Worm (Caenorhabditis elegans) whole organism, L1 larva: ENCODE measurements around the gene seld-1.

Experiments
- F16B12.6 ChIP-seq: fragments of 150-350 bp; optimal IDR thresholded peaks from 2 replicates; lab custom pipeline; 2014; ENCODE audit warnings: missing biosample characterization, missing genetic modification characterization
- egl-27 ChIP-seq, 2 experiments: fragments of 150-350 bp in 1 of 2; sonication (generic microtip); optimal IDR thresholded peaks; 3 replicates each; lab custom pipeline; 2017 to 2018; ENCODE audit warnings: missing biosample characterization in 2 of 2, missing genetic modification characterization in 2 of 2, missing genetic modification reagents in 2 of 2
- fkh-10 ChIP-seq: sonication (generic microtip); optimal IDR thresholded peaks from 2 replicates; lab custom pipeline; 2017; ENCODE audit warnings: missing biosample characterization, missing genetic modification reagents, missing genetic modification characterization
- hlh-17 ChIP-seq: fragments of 200-800 bp; sonication (Bioruptor generic); optimal IDR thresholded peaks from 2 replicates; lab custom pipeline; 2018; ENCODE audit warnings: missing genetic modification characterization, mild to moderate bottlenecking, missing compliant biosample characterization, moderate library complexity, borderline replicate concordance
- hlh-4 ChIP-seq: sonication (generic microtip); optimal IDR thresholded peaks from 2 replicates; lab custom pipeline; 2016; ENCODE audit warnings: mild to moderate bottlenecking, missing genetic modification characterization, missing compliant biosample characterization
- nhr-76 ChIP-seq: sonication (generic microtip); optimal IDR thresholded peaks from 2 replicates; lab custom pipeline; 2017; ENCODE audit warnings: missing biosample characterization, missing genetic modification characterization
- nhr-77 ChIP-seq: fragments of 150-350 bp; optimal IDR thresholded peaks from 2 replicates; lab custom pipeline; 2014; ENCODE audit warnings: missing biosample characterization, missing genetic modification characterization
- pqm-1 ChIP-seq: sonication (generic microtip); optimal IDR thresholded peaks from 3 replicates; lab custom pipeline; 2017; ENCODE audit warnings: missing biosample characterization, missing genetic modification characterization
- snpc-4 ChIP-seq: fragments of 150-350 bp; optimal IDR thresholded peaks from 2 replicates; lab custom pipeline; 2014; ENCODE audit warnings: missing biosample characterization, missing genetic modification characterization
- tlp-1 ChIP-seq: fragments of 150-350 bp; optimal IDR thresholded peaks from 2 replicates; lab custom pipeline; 2014; ENCODE audit warnings: missing biosample characterization, missing genetic modification characterization
- unc-130 ChIP-seq: fragments of 150-350 bp; optimal IDR thresholded peaks from 2 replicates; lab custom pipeline; 2017; ENCODE audit warnings: missing biosample characterization, missing genetic modification characterization, inconsistent platforms
- unc-86 ChIP-seq: sonication (generic microtip); optimal IDR thresholded peaks from 2 replicates; lab custom pipeline; 2016; ENCODE audit warnings: missing genetic modification characterization, missing compliant biosample characterization

- TF ChIP-seq pqm-1 (tag; lab: Kevin White, UChicago) (no peak), snpc-4 (no peak), tlp-1 (no peak), hlh-4 (no peak), nhr-77 (no peak), hlh-17 (GFP tag; lab: Kevin White, UChicago) (no peak), unc-130 (no peak), egl-27 (tag; optimal IDR thresholded peaks at IDR 0.05; lab: Kevin White, UChicago) (no peak), F16B12.6 (tag; lab: Kevin White, UChicago) (no peak), fkh-10 (GFP tag; lab: Kevin White, UChicago) (no peak), nhr-76 (no peak), unc-86 (tag; lab: Kevin White, UChicago) (no peak)
Observed at ce11 chrIV:13472011-13472410, 33.2 kb upstream of the seld-1 start, which contains the start of the genes ttbk-8.1 and Y38H8A.4.
